Fruit fly (Drosophila melanogaster) whole organism, pupa: ENCODE data around the gene vas.

Experiments
- CG10348 ChIP-seq: fragments of 200-800 bp; sonication (Bioruptor generic); IDR thresholded peaks from 2 replicates; pipeline ENCODE4 v1.3.6; 2022; ENCODE audit warnings: missing biosample characterization, missing genetic modification characterization
- CG12605 ChIP-seq: fragments of 200-800 bp; sonication (Bioruptor generic); IDR thresholded peaks from 2 replicates; pipeline ENCODE4 v1.3.6; 2022; ENCODE audit warnings: missing biosample characterization, missing genetic modification characterization
- CG13204 ChIP-seq: fragments of 200-800 bp; sonication (Bioruptor generic); optimal IDR thresholded peaks from 2 replicates; lab custom pipeline; 2018; ENCODE audit warnings: missing biosample characterization, mild to moderate bottlenecking, missing genetic modification characterization, moderate library complexity
- CG14655 ChIP-seq: fragments of 200-800 bp; sonication (Bioruptor generic); optimal IDR thresholded peaks from 3 replicates; lab custom pipeline; 2017; ENCODE audit warnings: mild to moderate bottlenecking, missing biosample characterization, missing genetic modification reagents, missing genetic modification characterization
- CG15710 ChIP-seq: fragments of 200-800 bp; sonication (Bioruptor generic); optimal IDR thresholded peaks from 2 replicates; lab custom pipeline; 2018; ENCODE audit warnings: missing biosample characterization, mild to moderate bottlenecking, missing genetic modification characterization, moderate library complexity
- CG17806 ChIP-seq: fragments of 200-800 bp; sonication (Bioruptor generic); optimal IDR thresholded peaks from 2 replicates; lab custom pipeline; 2018; ENCODE audit warnings: missing biosample characterization, mild to moderate bottlenecking, missing genetic modification characterization, moderate library complexity
- CG32121 ChIP-seq: fragments of 200-800 bp; sonication (Bioruptor generic); IDR thresholded peaks from 2 replicates; pipeline ENCODE4 v1.3.6; 2022; ENCODE audit warnings: missing biosample characterization, missing genetic modification characterization
- CG34367 ChIP-seq: fragments of 200-800 bp; sonication (Bioruptor generic); optimal IDR thresholded peaks from 2 replicates; lab custom pipeline; 2018; ENCODE audit warnings: missing biosample characterization, mild to moderate bottlenecking, missing genetic modification characterization
- CG4496 ChIP-seq: fragments of 200-800 bp; sonication (Bioruptor generic); IDR thresholded peaks from 3 replicates; pipeline ENCODE4 v1.3.6; 2022; ENCODE audit warnings: missing biosample characterization, missing genetic modification characterization
- CG8159 ChIP-seq: fragments of 200-800 bp; sonication (Bioruptor generic); optimal IDR thresholded peaks from 3 replicates; lab custom pipeline; 2018; ENCODE audit warnings: missing biosample characterization, mild to moderate bottlenecking, missing genetic modification characterization, moderate library complexity
- CG8301 ChIP-seq: fragments of 200-800 bp; sonication (Bioruptor generic); optimal IDR thresholded peaks from 2 replicates; lab custom pipeline; 2018; ENCODE audit warnings: missing biosample characterization, mild to moderate bottlenecking, missing genetic modification characterization
- CG9948 ChIP-seq: fragments of 200-800 bp; sonication (Bioruptor generic); optimal IDR thresholded peaks from 2 replicates; lab custom pipeline; 2018; ENCODE audit warnings: missing biosample characterization, mild to moderate bottlenecking, missing genetic modification characterization, moderate library complexity
- D1 ChIP-seq: fragments of 200-800 bp; sonication (Bioruptor generic); optimal IDR thresholded peaks from 2 replicates; lab custom pipeline; 2018; ENCODE audit warnings: missing biosample characterization, mild to moderate bottlenecking, missing genetic modification characterization, moderate library complexity
- EcR ChIP-seq: fragments of 200-800 bp; sonication (Bioruptor generic); optimal IDR thresholded peaks from 3 replicates; lab custom pipeline; 2019; ENCODE audit warnings: missing biosample characterization, missing genetic modification characterization, mild to moderate bottlenecking, moderate library complexity, missing genetic modification reagents
- Ets98B ChIP-seq: fragments of 200-800 bp; sonication (Bioruptor generic); IDR thresholded peaks from 2 replicates; pipeline ENCODE4 v1.3.6; 2022; ENCODE audit warnings: missing biosample characterization, missing genetic modification characterization
- Pif1A ChIP-seq: fragments of 200-800 bp; sonication (Bioruptor generic); optimal IDR thresholded peaks from 3 replicates; lab custom pipeline; 2016; ENCODE audit warnings: missing biosample characterization, missing genetic modification characterization
- Pif1B ChIP-seq: fragments of 200-800 bp; sonication (Bioruptor generic); optimal IDR thresholded peaks from 3 replicates; lab custom pipeline; 2016; ENCODE audit warnings: missing biosample characterization, missing genetic modification characterization
- Snoo ChIP-seq: fragments of 200-800 bp; sonication (Bioruptor generic); optimal IDR thresholded peaks from 3 replicates; lab custom pipeline; 2017; ENCODE audit warnings: missing biosample characterization, mild to moderate bottlenecking, missing genetic modification characterization, inconsistent platforms
- fd96Ca ChIP-seq: fragments of 200-800 bp; sonication (Bioruptor generic); IDR thresholded peaks from 3 replicates; pipeline ENCODE4 v1.3.6; 2022; ENCODE audit warnings: missing biosample characterization, missing genetic modification characterization
- gl ChIP-seq: fragments of 200-800 bp; sonication (Bioruptor generic); optimal IDR thresholded peaks from 2 replicates; lab custom pipeline; 2018; ENCODE audit warnings: missing biosample characterization, mild to moderate bottlenecking, missing genetic modification characterization
- rn ChIP-seq: fragments of 200-800 bp; sonication (Bioruptor generic); IDR thresholded peaks from 2 replicates; pipeline ENCODE4 v1.3.6; 2022; ENCODE audit warnings: missing biosample characterization, missing genetic modification characterization

vas gene

dm6 chr2L:15066141-15066540 is 4.7 kb downstream of the vas start:
- TF ChIP-seq CG9948 (tag; lab: Kevin White, UChicago), result no peak
- no peak for TF ChIP-seq gl (tag; lab: Kevin White, UChicago)
- TF ChIP-seq rn (GFP tag; lab: Robert Waterston, UW), result no peak
- no peak for TF ChIP-seq CG4496 (GFP tag; lab: Robert Waterston, UW)
- no peak for TF ChIP-seq Snoo (tag; lab: Kevin White, UChicago)
- no peak for TF ChIP-seq CG34367 (tag; lab: Kevin White, UChicago)
- no peak for TF ChIP-seq Ets98B (GFP tag; lab: Robert Waterston, UW)
- TF ChIP-seq CG32121 (GFP tag; lab: Robert Waterston, UW), result no peak
- no peak for TF ChIP-seq CG14655 (GFP tag; lab: Kevin White, UChicago)
- no peak for TF ChIP-seq Pif1B
- TF ChIP-seq, all 21 proteins: peak for 0

DNA sequence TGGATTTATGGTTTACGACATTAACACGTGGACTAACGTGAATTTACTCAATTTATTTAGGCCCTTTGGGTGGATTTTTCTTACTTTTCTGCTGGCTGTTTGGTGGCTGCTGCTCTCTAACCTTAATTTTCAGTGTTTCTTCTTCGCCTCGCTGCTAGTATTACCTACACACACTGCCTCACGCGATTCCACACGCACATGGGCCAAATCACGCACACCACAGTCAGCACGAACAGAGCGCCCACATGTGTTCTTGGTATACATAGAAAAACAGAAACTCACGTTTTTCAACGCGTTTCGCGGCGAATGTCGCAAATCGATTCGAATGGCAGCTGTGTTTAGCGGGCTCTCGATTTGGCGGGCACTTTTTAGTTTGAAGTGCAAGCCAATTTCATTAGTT is 6.4 kb downstream of the vas start:
- TF ChIP-seq CG4496 (GFP tag; lab: Robert Waterston, UW), result no peak
- TF ChIP-seq Ets98B (GFP tag; lab: Robert Waterston, UW), result peak; percentile 21; the same call in 1 of the 2 replicates

- TF ChIP-seq rn (GFP tag; lab: Robert Waterston, UW), result no peak
Measured at dm6 chr2L:15070216-15070615, 8.8 kb downstream of the vas start, which contains the start of gene vig. vig (minus strand) TSS chr2L:15070316.

DNA sequence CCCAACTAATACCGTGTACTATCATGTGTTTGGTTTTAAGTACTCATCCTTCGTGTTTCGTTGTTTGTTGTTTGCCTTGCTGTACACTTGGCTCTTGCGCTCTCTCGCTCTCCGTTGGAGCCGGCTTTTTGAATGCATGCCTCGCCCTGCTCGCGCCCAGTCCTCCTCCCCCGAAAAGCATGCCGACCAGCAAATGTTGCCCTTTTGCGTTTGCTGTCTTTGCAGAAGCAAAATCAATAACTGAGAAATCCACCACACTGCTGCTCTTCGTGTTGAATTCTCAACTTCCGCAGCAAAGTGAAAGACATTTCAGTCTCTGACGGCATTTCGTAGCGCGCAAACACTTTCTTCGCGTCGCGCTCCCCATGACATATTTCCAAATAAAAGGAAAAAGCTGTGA is 13.0 kb downstream of the vas start, which contains the start of gene wwk:
Gene wwk (plus strand): TSS at position 312 of the 400 bp plus-strand sequence.
- TF ChIP-seq CG8159 (tag; lab: Kevin White, UChicago), result no peak
- no peak for TF ChIP-seq fd96Ca
- no peak for TF ChIP-seq Pif1B
- no peak for TF ChIP-seq EcR
- no peak for TF ChIP-seq CG17806 (tag; lab: Kevin White, UChicago)
- no peak for TF ChIP-seq CG9948 (tag; lab: Kevin White, UChicago)
- no peak for TF ChIP-seq D1 (tag; lab: Kevin White, UChicago)
- TF ChIP-seq CG8301, result no peak
- TF ChIP-seq Snoo (tag; lab: Kevin White, UChicago), result no peak
- no peak for TF ChIP-seq CG13204
- no peak for TF ChIP-seq gl (tag; lab: Kevin White, UChicago)
- no peak for TF ChIP-seq CG4496 (GFP tag; lab: Robert Waterston, UW)
- TF ChIP-seq rn (GFP tag; lab: Robert Waterston, UW), result no peak
- no peak for TF ChIP-seq Ets98B (GFP tag; lab: Robert Waterston, UW)
- no peak for TF ChIP-seq CG15710 (tag; lab: Kevin White, UChicago)
- TF ChIP-seq CG12605, result no peak
- TF ChIP-seq CG14655 (GFP tag; lab: Kevin White, UChicago), result no peak
- no peak for TF ChIP-seq CG32121 (GFP tag; lab: Robert Waterston, UW)
- TF ChIP-seq CG34367 (tag; lab: Kevin White, UChicago), result no peak
- TF ChIP-seq CG10348 (GFP tag; lab: Robert Waterston, UW), result no peak
- TF ChIP-seq, all 21 proteins: peak for 0

- TF ChIP-seq Ets98B (GFP tag; lab: Robert Waterston, UW) (no peak), CG10348 (GFP tag; lab: Robert Waterston, UW) (no peak), CG4496 (GFP tag; lab: Robert Waterston, UW) (no peak), EcR (no peak), CG17806 (tag; lab: Kevin White, UChicago) (no peak), CG12605 (no peak), CG14655 (GFP tag; lab: Kevin White, UChicago) (no peak), CG8159 (tag; lab: Kevin White, UChicago) (no peak), D1 (tag; lab: Kevin White, UChicago) (no peak), Snoo (tag; lab: Kevin White, UChicago) (no peak), CG32121 (GFP tag; lab: Robert Waterston, UW) (no peak), CG8301 (no peak), CG9948 (tag; lab: Kevin White, UChicago) (no peak), CG34367 (tag; lab: Kevin White, UChicago) (no peak), rn (GFP tag; lab: Robert Waterston, UW) (no peak)
Measured at dm6 chr2L:15106100-15106499, 44.6 kb downstream of the vas start.

DNA sequence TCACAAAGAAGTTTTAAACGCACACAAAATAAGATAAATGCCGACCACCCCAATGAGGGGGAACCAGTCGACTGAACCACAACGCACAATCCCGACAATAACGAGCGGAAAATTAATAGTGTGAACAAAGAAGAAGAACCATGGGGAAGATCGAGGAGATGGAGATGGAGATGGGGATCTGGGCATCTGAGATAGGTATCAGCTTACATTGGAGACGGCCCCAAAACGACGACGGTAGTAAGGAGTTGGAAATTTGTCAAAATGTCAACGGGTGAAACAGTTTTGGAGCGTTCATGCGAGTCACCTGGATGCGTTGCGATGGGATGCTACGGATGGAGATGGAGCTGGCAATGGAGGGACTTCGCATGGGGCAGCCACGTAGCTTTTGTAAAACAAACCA is 45.8 kb downstream of the vas start:
- no peak for TF ChIP-seq Ets98B (GFP tag; lab: Robert Waterston, UW)
- no peak for TF ChIP-seq Snoo (tag; lab: Kevin White, UChicago)
- TF ChIP-seq fd96Ca, result no peak
- no peak for TF ChIP-seq CG15710 (tag; lab: Kevin White, UChicago)
- TF ChIP-seq CG13204, result no peak
- no peak for TF ChIP-seq CG32121 (GFP tag; lab: Robert Waterston, UW)
- no peak for TF ChIP-seq Pif1B
- no peak for TF ChIP-seq CG14655 (GFP tag; lab: Kevin White, UChicago)
- no peak for TF ChIP-seq EcR
- TF ChIP-seq CG8301, result no peak
- no peak for TF ChIP-seq CG34367 (tag; lab: Kevin White, UChicago)
- no peak for TF ChIP-seq rn (GFP tag; lab: Robert Waterston, UW)
- no peak for TF ChIP-seq CG12605
- no peak for TF ChIP-seq CG9948 (tag; lab: Kevin White, UChicago)
- no peak for TF ChIP-seq CG4496 (GFP tag; lab: Robert Waterston, UW)
- no peak for TF ChIP-seq CG17806 (tag; lab: Kevin White, UChicago)
- TF ChIP-seq Pif1A (GFP tag; lab: Kevin White, UChicago), result no peak
- TF ChIP-seq CG10348 (GFP tag; lab: Robert Waterston, UW), result no peak
- no peak for TF ChIP-seq gl (tag; lab: Kevin White, UChicago)
